Fruit fly (Drosophila melanogaster): ENCODE measurements around the gene Spec2.

DNA sequence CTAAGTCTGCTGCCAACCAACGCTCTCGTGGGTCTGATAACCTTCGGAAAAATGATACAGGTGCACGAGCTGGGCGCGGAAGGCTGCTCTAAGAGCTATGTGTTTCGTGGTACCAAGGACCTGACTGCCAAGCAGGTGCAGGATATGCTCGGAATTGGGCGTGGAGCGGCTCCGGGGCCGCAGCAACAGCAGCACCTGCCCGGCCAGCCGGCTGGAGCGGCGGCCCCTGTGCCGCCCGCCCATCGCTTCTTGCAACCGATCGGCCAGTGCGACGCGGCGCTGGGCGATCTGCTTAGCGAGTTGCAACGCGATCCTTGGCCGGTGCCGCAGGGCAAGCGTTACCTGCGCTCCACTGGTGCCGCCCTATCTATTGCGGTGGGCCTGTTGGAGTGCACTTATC is 26.0 kb upstream of the Spec2 start:
- TF ChIP-seq Clk (GFP tag; optimal IDR thresholded peaks at IDR 0.05) (no peak), toe (GFP tag; optimal IDR thresholded peaks at IDR 0.05) (no peak)

All from whole organism, adult.